Worm (Caenorhabditis elegans): ENCODE data around the gene thn-2.

Gene thn-2

DNA sequence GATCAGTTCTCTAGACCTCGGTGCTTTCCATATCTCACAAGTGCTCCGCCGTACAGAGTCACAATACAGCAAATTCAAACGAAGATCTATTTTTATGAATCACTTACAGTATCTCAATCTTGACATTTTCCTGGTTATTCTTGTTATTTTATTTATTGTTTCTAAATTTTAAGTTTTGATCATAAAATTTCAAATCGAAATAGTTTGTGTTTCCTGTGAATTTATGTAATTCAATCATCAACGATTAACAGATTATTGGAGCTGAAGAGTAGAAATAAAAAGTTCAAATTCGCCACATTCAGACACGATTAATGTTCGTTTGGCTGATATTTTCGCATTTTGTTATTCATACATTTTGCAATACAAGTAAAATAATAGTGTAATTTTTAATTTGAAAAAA is 49.4 kb downstream of the thn-2 start, which contains the start of gene clec-184:
clec-184 (plus strand) TSS at position 301 of the 400 bp plus-strand sequence.
- TF ChIP-seq daf-12 (tag; optimal IDR thresholded peaks at IDR 0.05) (no peak), nfya-1 (tag; optimal IDR thresholded peaks at IDR 0.05; ENCODE audit: insufficient read depth) (no peak), ceh-28 (tag; optimal IDR thresholded peaks at IDR 0.05) (no peak), egl-27 (tag; optimal IDR thresholded peaks at IDR 0.05) (no peak), mml-1 (tag; optimal IDR thresholded peaks at IDR 0.05) (no peak), eor-1 (tag; optimal IDR thresholded peaks at IDR 0.05) (no peak), unc-62 (GFP tag; optimal IDR thresholded peaks at IDR 0.05) (no peak), nhr-43 (tag; optimal IDR thresholded peaks at IDR 0.05; ENCODE audit: poor library complexity, severe bottlenecking) (no peak), pqm-1 (tag; optimal IDR thresholded peaks at IDR 0.05) (no peak), elt-1 (tag; optimal IDR thresholded peaks at IDR 0.05) (no peak), unc-39 (tag; optimal IDR thresholded peaks at IDR 0.05) (no peak), sea-2 (GFP tag; optimal IDR thresholded peaks at IDR 0.05) (no peak)

Measured in whole organism, L3 larva.